Worm (Caenorhabditis elegans): ENCODE data around the gene cup-15.

- TF ChIP-seq W03F9.2 (tag; optimal IDR thresholded peaks at IDR 0.05) (no peak), dao-5 (tag; optimal IDR thresholded peaks at IDR 0.05) (no peak), him-1 (tag; optimal IDR thresholded peaks at IDR 0.05) (no peak)
Observed at ce11 chrII:9306835-9307234, 46.0 kb upstream of the cup-15 start.

Data from whole organism, L4/young adult.